Worm (Caenorhabditis elegans): ENCODE results near the gene T04A6.1.

ce11 chrIII:7588214-7588613 is 28.1 kb upstream of the T04A6.1 start, which contains the start of gene R13A5.15:
- no peak for TF ChIP-seq W03F9.2 (tag; optimal IDR thresholded peaks at IDR 0.05)
- TF ChIP-seq him-1 (tag; optimal IDR thresholded peaks at IDR 0.05): no peak
- no peak for TF ChIP-seq dao-5 (tag; optimal IDR thresholded peaks at IDR 0.05)
